Fruit fly (Drosophila melanogaster): ENCODE data around the gene ss.
A peak's percentile ranks its signal among the peaks of the same experiment; 100 is the strongest.

Gene ss

dm6 chr3R:16334329-16334728 lies 69.2 kb downstream of the ss start:
- TF ChIP-seq CG6808 (GFP tag; optimal IDR thresholded peaks at IDR 0.05) (peak; percentile 49), Ets96B (tag; optimal IDR thresholded peaks at IDR 0.05) (peak; percentile 42), vri (GFP tag; optimal IDR thresholded peaks at IDR 0.05) (no peak), dsx (GFP tag; optimal IDR thresholded peaks at IDR 0.05; ENCODE audit: poor library complexity, severe bottlenecking) (peak; percentile 37), Eip78C (GFP tag) (peak; percentile 61), CG9139 (GFP tag; optimal IDR thresholded peaks at IDR 0.05) (peak; percentile 74), CG10669 (GFP tag; optimal IDR thresholded peaks at IDR 0.05) (peak; percentile 17), dac (GFP tag; optimal IDR thresholded peaks at IDR 0.05) (no peak), spab (GFP tag; optimal IDR thresholded peaks at IDR 0.05) (peak; percentile 24), topi (GFP tag; optimal IDR thresholded peaks at IDR 0.05) (no peak), CG6854 (GFP tag; optimal IDR thresholded peaks at IDR 0.05) (no peak), CG7368 (GFP tag; optimal IDR thresholded peaks at IDR 0.05) (no peak), net (GFP tag; optimal IDR thresholded peaks at IDR 0.05) (no peak), ss (GFP tag; optimal IDR thresholded peaks at IDR 0.05) (peak; percentile 89 to 94), CG1621 (tag; optimal IDR thresholded peaks at IDR 0.05) (no peak), salr (GFP tag; optimal IDR thresholded peaks at IDR 0.05) (no peak), fd85E (GFP tag; optimal IDR thresholded peaks at IDR 0.05) (no peak)

- TF ChIP-seq CG10631 (GFP tag; optimal IDR thresholded peaks at IDR 0.05) (peak; percentile 14), CG7368 (GFP tag; optimal IDR thresholded peaks at IDR 0.05) (no peak), spab (GFP tag; optimal IDR thresholded peaks at IDR 0.05) (peak; percentile 71), Sox102F (GFP tag; optimal IDR thresholded peaks at IDR 0.05) (peak; percentile 41), CG10669 (GFP tag; optimal IDR thresholded peaks at IDR 0.05) (peak; percentile 44), CG8319 (GFP tag; optimal IDR thresholded peaks at IDR 0.05) (no peak), Eip75B (GFP tag; optimal IDR thresholded peaks at IDR 0.05) (no peak), CG31627 (GFP tag; optimal IDR thresholded peaks at IDR 0.05) (peak; percentile 33), CG6276 (GFP tag; optimal IDR thresholded peaks at IDR 0.05) (peak; percentile 20), cyc (GFP tag; optimal IDR thresholded peaks at IDR 0.05) (no peak), topi (GFP tag; optimal IDR thresholded peaks at IDR 0.05) (peak; percentile 11), esn (GFP tag; optimal IDR thresholded peaks at IDR 0.05) (peak; percentile 53), Smox (GFP tag; optimal IDR thresholded peaks at IDR 0.05) (no peak), CG15336 (GFP tag; IDR thresholded peaks at IDR 0.05) (no peak), CG3919 (GFP tag; optimal IDR thresholded peaks at IDR 0.05) (no peak), CG1621 (tag; optimal IDR thresholded peaks at IDR 0.05) (peak; percentile 62), lz (GFP tag; optimal IDR thresholded peaks at IDR 0.05) (peak; percentile 13), fd85E (GFP tag; optimal IDR thresholded peaks at IDR 0.05) (no peak), fd59A (GFP tag; optimal IDR thresholded peaks at IDR 0.05) (peak; percentile 43), net (GFP tag; optimal IDR thresholded peaks at IDR 0.05) (no peak), CG3032 (tag; optimal IDR thresholded peaks at IDR 0.05) (peak; percentile 4), Hr39 (GFP tag; optimal IDR thresholded peaks at IDR 0.05) (no peak), CG4318 (GFP tag; optimal IDR thresholded peaks at IDR 0.05) (no peak), eg (GFP tag; IDR thresholded peaks at IDR 0.05) (peak; percentile 8; the same call in 1 of the 3 replicates), CG8632 (GFP tag; optimal IDR thresholded peaks at IDR 0.05) (peak; percentile 14), CG11294 (GFP tag; IDR thresholded peaks at IDR 0.05) (no peak), CG9139 (GFP tag; optimal IDR thresholded peaks at IDR 0.05) (peak; percentile 56), CG11762 (GFP tag; optimal IDR thresholded peaks at IDR 0.05; ENCODE audit: insufficient read depth) (no peak), salr (GFP tag; optimal IDR thresholded peaks at IDR 0.05) (peak; percentile 18 to 46), Met (GFP tag; optimal IDR thresholded peaks at IDR 0.05) (peak; percentile 60), Ets96B (tag; optimal IDR thresholded peaks at IDR 0.05) (no peak), Lpt (GFP tag; optimal IDR thresholded peaks at IDR 0.05) (no peak), fkh (GFP tag; optimal IDR thresholded peaks at IDR 0.05) (peak; percentile 97), Sox15 (GFP tag; optimal IDR thresholded peaks at IDR 0.05) (no peak), acj6 (GFP tag; optimal IDR thresholded peaks at IDR 0.05) (peak; percentile 13), svp (GFP tag) (no peak), CG11902 (GFP tag; optimal IDR thresholded peaks at IDR 0.05) (no peak), CG32006 (GFP tag; optimal IDR thresholded peaks at IDR 0.05) (peak; percentile 18), Gug (GFP tag; IDR thresholded peaks at IDR 0.05) (no peak), Eip93F (GFP tag; optimal IDR thresholded peaks at IDR 0.05) (peak; percentile 56), ss (GFP tag; optimal IDR thresholded peaks at IDR 0.05) (peak; percentile 90 to 92), pdm3 (GFP tag; optimal IDR thresholded peaks at IDR 0.05) (no peak)
These were observed 71.6 kb downstream of the ss start for dm6 chr3R:16331809-16332343.

All from whole organism, prepupa.